Fruit fly (Drosophila melanogaster): ENCODE results near the gene ome.

Gene ome

dm6 chr3L:14761837-14762785 is 89.5 kb downstream of the ome start, which contains the start of the genes Tsen34 and Mgat4a (continued):
- TF ChIP-seq CG15696 (tag; optimal IDR thresholded peaks at IDR 0.05) (peak; percentile 30), lilli (GFP tag; optimal IDR thresholded peaks at IDR 0.05) (peak; percentile 33), HmgD (GFP tag; optimal IDR thresholded peaks at IDR 0.05) (no peak), CG34376 (GFP tag; optimal IDR thresholded peaks at IDR 0.05) (peak; percentile 67), CG4707 (GFP tag; optimal IDR thresholded peaks at IDR 0.05) (no peak), CG6813 (GFP tag; optimal IDR thresholded peaks at IDR 0.05) (peak; percentile 35), Nf-YB (GFP tag; optimal IDR thresholded peaks at IDR 0.05) (no peak), her (GFP tag; optimal IDR thresholded peaks at IDR 0.05) (no peak), Blimp-1 (GFP tag; optimal IDR thresholded peaks at IDR 0.05) (no peak), lab (GFP tag; optimal IDR thresholded peaks at IDR 0.05) (no peak), zfh1 (GFP tag; IDR thresholded peaks at IDR 0.05) (no peak; the same call in 2 of the 3 replicates), tio (GFP tag; optimal IDR thresholded peaks at IDR 0.05) (no peak), eve (GFP tag; optimal IDR thresholded peaks at IDR 0.05) (no peak), CTCF (GFP tag; optimal IDR thresholded peaks at IDR 0.05) (peak; percentile 14), tll (GFP tag; optimal IDR thresholded peaks at IDR 0.05) (peak in 1 of 2 experiments; percentile 55), CG8478 (optimal IDR thresholded peaks at IDR 0.05) (no peak), Opbp (GFP tag; IDR thresholded peaks at IDR 0.05; ENCODE audit: partially characterized antibody) (peak; percentile 74; the same call in 2 of the 3 replicates), Xrp1 (GFP tag; IDR thresholded peaks at IDR 0.05) (peak; percentile 54), Optix (GFP tag; IDR thresholded peaks at IDR 0.05) (no peak), CG13123 (GFP tag; optimal IDR thresholded peaks at IDR 0.05) (no peak), psq (GFP tag; optimal IDR thresholded peaks at IDR 0.05) (no peak), CG8089 (GFP tag; optimal IDR thresholded peaks at IDR 0.05) (peak; percentile 3), CG14965 (GFP tag; optimal IDR thresholded peaks at IDR 0.05; ENCODE audit: borderline replicate concordance) (peak; percentile 27), CG18764 (GFP tag; optimal IDR thresholded peaks at IDR 0.05) (no peak), Ets97D (GFP tag; optimal IDR thresholded peaks at IDR 0.05) (peak; percentile 15), stc (GFP tag; IDR thresholded peaks at IDR 0.05) (no peak), Max (GFP tag; optimal IDR thresholded peaks at IDR 0.05) (peak; percentile 53), trh (GFP tag; optimal IDR thresholded peaks at IDR 0.05) (no peak), CG17328 (GFP tag; IDR thresholded peaks at IDR 0.05) (no peak), CG5180 (GFP tag; optimal IDR thresholded peaks at IDR 0.05) (no peak), ERR (GFP tag; optimal IDR thresholded peaks at IDR 0.05) (no peak), Sox100B (GFP tag; optimal IDR thresholded peaks at IDR 0.05) (no peak), bcd (GFP tag; optimal IDR thresholded peaks at IDR 0.05) (no peak), Sry-δ (GFP tag; optimal IDR thresholded peaks at IDR 0.05) (peak; percentile 81), cas (GFP tag; IDR thresholded peaks at IDR 0.05) (peak; percentile 47; the same call in 1 of the 2 replicates), grn (GFP tag; optimal IDR thresholded peaks at IDR 0.05) (no peak), inv (GFP tag; IDR thresholded peaks at IDR 0.05; ENCODE audit: partially characterized antibody) (no peak), gce (GFP tag; IDR thresholded peaks at IDR 0.05) (no peak), cwo (GFP tag; optimal IDR thresholded peaks at IDR 0.05) (peak; percentile 39), CG17361 (GFP tag; IDR thresholded peaks at IDR 0.05) (no peak; the same call in 2 of the 3 replicates), Asciz (GFP tag; optimal IDR thresholded peaks at IDR 0.05) (no peak), Ssrp (tag; optimal IDR thresholded peaks at IDR 0.05) (no peak), MESR4 (GFP tag; optimal IDR thresholded peaks at IDR 0.05) (peak; percentile 84), klu (GFP tag; IDR thresholded peaks at IDR 0.05) (no peak), Bteb2 (GFP tag; optimal IDR thresholded peaks at IDR 0.05) (peak; percentile 12), CG31388 (GFP tag; optimal IDR thresholded peaks at IDR 0.05) (no peak), mirr (GFP tag; optimal IDR thresholded peaks at IDR 0.05) (peak; percentile 67), CG13424 (tag; optimal IDR thresholded peaks at IDR 0.05) (no peak), slbo (GFP tag; IDR thresholded peaks at IDR 0.05) (peak; percentile 59)

Measured in whole organism, embryonic.